Worm (Caenorhabditis elegans) whole organism, L1 larva: ENCODE results near the gene nhr-8.

Experiments used
- C16A3.4 ChIP-seq: fragments of 150-350 bp; optimal IDR thresholded peaks from 2 replicates; lab custom pipeline; 2014; ENCODE audit warnings: missing biosample characterization, missing genetic modification characterization
- ama-1 ChIP-seq: fragments of 150-350 bp; optimal IDR thresholded peaks from 2 replicates; lab custom pipeline; 2014
- dsc-1 ChIP-seq: sonication (generic microtip); optimal IDR thresholded peaks from 2 replicates; lab custom pipeline; 2016; ENCODE audit warnings: mild to moderate bottlenecking, missing genetic modification characterization, missing compliant biosample characterization
- efl-1 ChIP-seq, 4 experiments: fragments of 150-350 bp; optimal IDR thresholded peaks in 3 of 4; peaks in 1 of 4; 1 replicate in 1 of 4; 2 replicates in 3 of 4; lab custom pipeline; 2014; ENCODE audit warnings: missing biosample characterization in 2 of 4, missing genetic modification characterization in 2 of 4, missing genetic modification reagents in 2 of 4
- fkh-10 ChIP-seq: sonication (generic microtip); optimal IDR thresholded peaks from 2 replicates; lab custom pipeline; 2017; ENCODE audit warnings: missing biosample characterization, missing genetic modification reagents, missing genetic modification characterization
- grh-1 ChIP-seq: fragments of 200-800 bp; sonication (Bioruptor generic); IDR thresholded peaks from 2 replicates; pipeline ENCODE4 v1.3.6; 2022; ENCODE audit warnings: missing genetic modification reagents, missing genetic modification characterization, missing compliant biosample characterization
- hlh-4 ChIP-seq: sonication (generic microtip); optimal IDR thresholded peaks from 2 replicates; lab custom pipeline; 2016; ENCODE audit warnings: mild to moderate bottlenecking, missing genetic modification characterization, missing compliant biosample characterization
- irx-1 ChIP-seq: sonication (generic microtip); optimal IDR thresholded peaks from 2 replicates; lab custom pipeline; 2016; ENCODE audit warnings: missing genetic modification characterization, missing compliant biosample characterization
- isw-1 ChIP-seq: fragments of 200-800 bp; sonication (Bioruptor generic); IDR thresholded peaks from 2 replicates; pipeline ENCODE4 v1.3.6; 2022; ENCODE audit warnings: missing genetic modification characterization, missing compliant biosample characterization
- lin-14 ChIP-seq: fragments of 200-800 bp; sonication (Bioruptor generic); optimal IDR thresholded peaks from 2 replicates; lab custom pipeline; 2018; ENCODE audit warnings: mild to moderate bottlenecking, missing genetic modification characterization, moderate library complexity, missing compliant biosample characterization
- lin-39 ChIP-seq: fragments of 150-350 bp; optimal IDR thresholded peaks from 2 replicates; lab custom pipeline; 2014; ENCODE audit warnings: missing biosample characterization, missing genetic modification reagents, missing genetic modification characterization
- lir-3 ChIP-seq: sonication (generic microtip); optimal IDR thresholded peaks from 2 replicates; lab custom pipeline; 2016; ENCODE audit warnings: mild to moderate bottlenecking, missing genetic modification characterization, moderate library complexity, missing compliant biosample characterization; ENCODE audit not compliant: poor library complexity
- mab-9 ChIP-seq: fragments of 200-800 bp; sonication (Bioruptor generic); IDR thresholded peaks from 2 replicates; pipeline ENCODE4 v1.3.6; 2022; ENCODE audit warnings: missing genetic modification reagents, missing genetic modification characterization, missing compliant biosample characterization
- mep-1 ChIP-seq: fragments of 150-350 bp; optimal IDR thresholded peaks from 2 replicates; lab custom pipeline; 2014; ENCODE audit warnings: missing biosample characterization, missing genetic modification characterization
- nhr-12 ChIP-seq: sonication (generic microtip); optimal IDR thresholded peaks from 2 replicates; lab custom pipeline; 2017; ENCODE audit warnings: missing biosample characterization, missing genetic modification characterization
- nhr-77 ChIP-seq: fragments of 150-350 bp; optimal IDR thresholded peaks from 2 replicates; lab custom pipeline; 2014; ENCODE audit warnings: missing biosample characterization, missing genetic modification characterization
- pax-3 ChIP-seq: fragments of 200-800 bp; sonication (Bioruptor generic); optimal IDR thresholded peaks from 2 replicates; lab custom pipeline; 2018; ENCODE audit warnings: mild to moderate bottlenecking, missing genetic modification characterization, moderate library complexity, missing compliant biosample characterization
- rnt-1 ChIP-seq: sonication (generic microtip); optimal IDR thresholded peaks from 2 replicates; lab custom pipeline; 2016; ENCODE audit warnings: mild to moderate bottlenecking, missing genetic modification characterization, moderate library complexity, missing compliant biosample characterization
- skn-1 ChIP-seq: fragments of 150-350 bp; optimal IDR thresholded peaks from 2 replicates; lab custom pipeline; 2014; ENCODE audit warnings: missing biosample characterization, missing genetic modification characterization
- snpc-4 ChIP-seq: fragments of 150-350 bp; optimal IDR thresholded peaks from 2 replicates; lab custom pipeline; 2014; ENCODE audit warnings: missing biosample characterization, missing genetic modification characterization
- sptf-1 ChIP-seq: fragments of 150-350 bp; optimal IDR thresholded peaks from 2 replicates; lab custom pipeline; 2014; ENCODE audit warnings: missing biosample characterization, missing genetic modification characterization
- sup-37 ChIP-seq: fragments of 200-800 bp; sonication (Bioruptor generic); optimal IDR thresholded peaks from 2 replicates; lab custom pipeline; 2018; ENCODE audit warnings: mild to moderate bottlenecking, missing genetic modification characterization, missing compliant biosample characterization
- tbx-2 ChIP-seq: sonication (generic microtip); optimal IDR thresholded peaks from 2 replicates; lab custom pipeline; 2016; ENCODE audit warnings: missing genetic modification characterization, missing compliant biosample characterization
- unc-30 ChIP-seq: sonication (generic microtip); optimal IDR thresholded peaks from 2 replicates; lab custom pipeline; 2017; ENCODE audit warnings: missing biosample characterization, missing genetic modification characterization
- unc-98 ChIP-seq: fragments of 200-800 bp; sonication (Bioruptor generic); IDR thresholded peaks from 2 replicates; pipeline ENCODE4 v1.3.6; 2022; ENCODE audit warnings: missing genetic modification characterization, missing compliant biosample characterization
- vab-15 ChIP-seq: sonication (generic microtip); optimal IDR thresholded peaks from 2 replicates; lab custom pipeline; 2017; ENCODE audit warnings: missing genotype, mild to moderate bottlenecking, missing genetic modification characterization, missing compliant biosample characterization
- zip-4 ChIP-seq: fragments of 200-800 bp; sonication (Bioruptor generic); optimal IDR thresholded peaks from 2 replicates; lab custom pipeline; 2018; ENCODE audit warnings: mild to moderate bottlenecking, missing genetic modification characterization, moderate library complexity, missing compliant biosample characterization
- ztf-11 ChIP-seq, 2 experiments: sonication (generic microtip); optimal IDR thresholded peaks; 2 replicates each; lab custom pipeline; 2016 to 2017; ENCODE audit warnings: missing genetic modification characterization in 2 of 2, missing biosample characterization in 1 of 2, missing compliant biosample characterization in 1 of 2
- ztf-4 ChIP-seq: fragments of 150-350 bp; optimal IDR thresholded peaks from 2 replicates; lab custom pipeline; 2014; ENCODE audit warnings: missing biosample characterization, missing genetic modification characterization

Gene nhr-8

ce11 chrIV:7727258-7727657, 16.5 kb downstream of the nhr-8 start:
- no peak for TF ChIP-seq pax-3
- TF ChIP-seq efl-1 (optimal IDR thresholded peaks at IDR 0.05; lab: Kevin White, UChicago) = no peak
- peak in 1 of 2 experiments; percentile 25 for TF ChIP-seq efl-1 (GFP tag; optimal IDR thresholded peaks at IDR 0.05 in 1 of 2; lab: Kevin White, UChicago)

ce11 chrIV:7728402-7728963, 17.7 kb downstream of the nhr-8 start, which contains the start of gene sucg-1:
sucg-1 (plus strand) TSS chrIV:7728913.
- TF ChIP-seq unc-30 (tag; lab: Kevin White, UChicago) (no peak), efl-1 (optimal IDR thresholded peaks at IDR 0.05; lab: Kevin White, UChicago) (no peak), efl-1 (GFP tag; optimal IDR thresholded peaks at IDR 0.05 in 1 of 2; lab: Kevin White, UChicago) (peak in 1 of 2 experiments; percentile 53), zip-4 (GFP tag; lab: Kevin White, UChicago) (peak; percentile 51)

ce11 chrIV:7731960-7732359, 21.2 kb downstream of the nhr-8 start, which contains the start of the genes C50F7.9 and C50F7.3:
C50F7.9 (minus strand) TSS chrIV:7732060.
C50F7.3 (plus strand) TSS chrIV:7732329.
- TF ChIP-seq dsc-1 (tag; lab: Kevin White, UChicago) (no peak), snpc-4 (tag; lab: Kevin White, UChicago) (no peak), irx-1 (tag; lab: Kevin White, UChicago) (no peak), fkh-10 (GFP tag; lab: Kevin White, UChicago) (no peak), ztf-4 (tag; lab: Kevin White, UChicago) (no peak), isw-1 (GFP tag; lab: Robert Waterston, UW) (no peak)

- TF ChIP-seq sptf-1 (tag; lab: Kevin White, UChicago) = no peak
- no peak for TF ChIP-seq lir-3
- TF ChIP-seq vab-15 (tag; lab: Kevin White, UChicago) = no peak
- TF ChIP-seq hlh-4 (tag; lab: Kevin White, UChicago) = no peak
- TF ChIP-seq unc-98 (GFP tag; lab: Robert Waterston, UW) = no peak
- no peak for TF ChIP-seq ama-1
- TF ChIP-seq ztf-11 (tag; optimal IDR thresholded peaks at IDR 0.05; lab: Kevin White, UChicago) = no peak
- no peak for TF ChIP-seq grh-1 (GFP tag; lab: Robert Waterston, UW)
- no peak for TF ChIP-seq nhr-77 (tag; lab: Kevin White, UChicago)
- no peak for TF ChIP-seq sup-37 (GFP tag; lab: Kevin White, UChicago)
Observed at ce11 chrIV:7734173-7734572, 23.4 kb downstream of the nhr-8 start.

- TF ChIP-seq fkh-10 (GFP tag; lab: Kevin White, UChicago) (no peak), mep-1 (tag; lab: Kevin White, UChicago) (no peak), rnt-1 (tag; lab: Kevin White, UChicago) (no peak), C16A3.4 (tag; lab: Kevin White, UChicago) (no peak), efl-1 (optimal IDR thresholded peaks at IDR 0.05; lab: Kevin White, UChicago) (no peak), efl-1 (GFP tag; optimal IDR thresholded peaks at IDR 0.05 in 1 of 2; lab: Kevin White, UChicago) (no peak), mab-9 (GFP tag; lab: Robert Waterston, UW) (no peak), sup-37 (GFP tag; lab: Kevin White, UChicago) (no peak), skn-1 (no peak), nhr-12 (tag; lab: Kevin White, UChicago) (no peak)
- TF ChIP-seq, all 84 proteins: peak for 0
Observed at ce11 chrIV:7734619-7735018, 23.8 kb downstream of the nhr-8 start, which contains the start of gene clx-1. clx-1 (plus strand) TSS chrIV:7734648.

- TF ChIP-seq tbx-2 (tag; lab: Kevin White, UChicago) (peak; percentile 39), lin-14 (GFP tag; lab: Kevin White, UChicago) (peak; percentile 66), lin-39 (tag; lab: Kevin White, UChicago) (no peak)
Observed at ce11 chrIV:7736616-7737015, 25.8 kb downstream of the nhr-8 start.
